Worm (Caenorhabditis elegans) whole organism, L4/young adult: ENCODE data around the gene F16H6.4.

Experiments used
- W03F9.2 ChIP-seq: fragments of 150-350 bp; optimal IDR thresholded peaks from 2 replicates; lab custom pipeline; 2014; ENCODE audit warnings: missing biosample characterization, missing genetic modification characterization
- dao-5 ChIP-seq: sonication (generic microtip); optimal IDR thresholded peaks from 2 replicates; lab custom pipeline; 2016; ENCODE audit warnings: missing genotype, missing genetic modification characterization, moderate library complexity, missing compliant biosample characterization
- him-1 ChIP-seq: sonication (generic microtip); optimal IDR thresholded peaks from 2 replicates; lab custom pipeline; 2016; ENCODE audit warnings: missing genotype, missing genetic modification reagents, missing genetic modification characterization, missing compliant biosample characterization

- TF ChIP-seq him-1 (no peak), W03F9.2 (tag; lab: Kevin White, UChicago) (no peak), dao-5 (tag; lab: Kevin White, UChicago) (no peak)
These were observed 44.7 kb downstream of the F16H6.4 start for ce11 chrV:18243227-18243626.
